Fruit fly (Drosophila melanogaster) whole organism, embryonic: ENCODE data around the gene Eip63F-1.

Experiments
- Ada2b ChIP-seq: fragments of 200-800 bp; sonication (Bioruptor generic); IDR thresholded peaks from 2 replicates; pipeline ENCODE4 v1.3.6; 2022; ENCODE audit warnings: missing biosample characterization, missing genetic modification characterization
- Awh ChIP-seq: fragments of 200-800 bp; sonication (Bioruptor generic); IDR thresholded peaks from 2 replicates; pipeline ENCODE4, ENCODE4 v1.3.6; 2022; ENCODE audit warnings: missing biosample characterization, missing genetic modification characterization
- BEAF-32 ChIP-seq: fragments of 200-800 bp; sonication (Bioruptor generic); optimal IDR thresholded peaks from 3 replicates; lab custom pipeline; 2017; ENCODE audit warnings: missing biosample characterization, missing genetic modification characterization, mild to moderate bottlenecking, moderate library complexity, missing genetic modification reagents
- CG10654 ChIP-seq: fragments of 200-800 bp; sonication (Bioruptor generic); optimal IDR thresholded peaks from 2 replicates; lab custom pipeline; 2016; ENCODE audit warnings: missing biosample characterization, missing genetic modification characterization
- CG16779 ChIP-seq: fragments of 200-800 bp; sonication (Bioruptor generic); IDR thresholded peaks from 2 replicates; pipeline ENCODE4 v1.3.6; 2022; ENCODE audit warnings: missing biosample characterization, missing genetic modification characterization
- CG16813 ChIP-seq: fragments of 200-800 bp; sonication (Bioruptor generic); IDR thresholded peaks from 3 replicates; pipeline ENCODE4 v1.3.6; 2022; ENCODE audit warnings: missing biosample characterization, missing genetic modification characterization; ENCODE audit not compliant: partially characterized antibody
- CG17186 ChIP-seq: fragments of 200-800 bp; sonication (Bioruptor generic); optimal IDR thresholded peaks from 3 replicates; lab custom pipeline; 2017; ENCODE audit warnings: missing biosample characterization, missing genetic modification reagents, missing genetic modification characterization
- CG17361 ChIP-seq: fragments of 200-800 bp; sonication (Bioruptor generic); IDR thresholded peaks from 3 replicates; pipeline ENCODE4 v1.3.6; 2022; ENCODE audit warnings: missing biosample characterization, missing genetic modification characterization
- CG17568 ChIP-seq: fragments of 200-800 bp; sonication (Bioruptor generic); optimal IDR thresholded peaks from 2 replicates; lab custom pipeline; 2018; ENCODE audit warnings: missing biosample characterization, mild to moderate bottlenecking, missing genetic modification characterization, moderate library complexity
- CG17802 ChIP-seq: fragments of 200-800 bp; sonication (Bioruptor generic); optimal IDR thresholded peaks from 2 replicates; lab custom pipeline; 2018; ENCODE audit warnings: missing biosample characterization, mild to moderate bottlenecking, missing genetic modification characterization, moderate library complexity
- CG17912 ChIP-seq: fragments of 200-800 bp; sonication (Bioruptor generic); optimal IDR thresholded peaks from 2 replicates; lab custom pipeline; 2018; ENCODE audit warnings: missing biosample characterization, mild to moderate bottlenecking, missing genetic modification characterization
- CG1792 ChIP-seq: fragments of 200-800 bp; sonication (Bioruptor generic); optimal IDR thresholded peaks from 2 replicates; lab custom pipeline; 2016; ENCODE audit warnings: missing biosample characterization, missing genetic modification characterization
- CG18011 ChIP-seq: fragments of 200-800 bp; sonication (Bioruptor generic); optimal IDR thresholded peaks from 2 replicates; lab custom pipeline; 2017; ENCODE audit warnings: missing biosample characterization, missing genetic modification characterization, mild to moderate bottlenecking, moderate library complexity, missing genotype
- CG18764 ChIP-seq: fragments of 200-800 bp; sonication (Bioruptor generic); optimal IDR thresholded peaks from 3 replicates; lab custom pipeline; 2016; ENCODE audit warnings: missing biosample characterization, missing genetic modification characterization
- CG2199 ChIP-seq: fragments of 200-800 bp; sonication (Bioruptor generic); IDR thresholded peaks from 3 replicates; pipeline ENCODE4 v1.3.6; 2022; ENCODE audit warnings: missing biosample characterization, missing genetic modification characterization
- CG42726 ChIP-seq: fragments of 200-800 bp; sonication (Bioruptor generic); IDR thresholded peaks from 2 replicates; pipeline ENCODE4 v1.3.6; 2022; ENCODE audit warnings: missing biosample characterization, missing genetic modification characterization; ENCODE audit not compliant: partially characterized antibody
- CG6813 ChIP-seq: fragments of 200-800 bp; sonication (Bioruptor generic); optimal IDR thresholded peaks from 2 replicates; lab custom pipeline; 2017; ENCODE audit warnings: missing biosample characterization, missing genetic modification characterization, mild to moderate bottlenecking, moderate library complexity, missing genetic modification reagents
- CG7372 ChIP-seq: fragments of 200-800 bp; sonication (Bioruptor generic); IDR thresholded peaks from 2 replicates; pipeline ENCODE4 v1.3.6; 2022; ENCODE audit warnings: missing biosample characterization, missing genetic modification characterization
- CG7987 ChIP-seq: fragments of 200-800 bp; sonication (Bioruptor generic); optimal IDR thresholded peaks from 2 replicates; lab custom pipeline; 2018; ENCODE audit warnings: missing biosample characterization, mild to moderate bottlenecking, missing genetic modification characterization, moderate library complexity
- Dbx ChIP-seq: fragments of 200-800 bp; sonication (Bioruptor generic); IDR thresholded peaks from 3 replicates; pipeline ENCODE4 v1.3.6; 2022; ENCODE audit warnings: missing biosample characterization, missing genetic modification characterization
- Dip3 ChIP-seq: fragments of 200-800 bp; sonication (Bioruptor generic); optimal IDR thresholded peaks from 3 replicates; lab custom pipeline; 2016; ENCODE audit warnings: missing biosample characterization, missing genetic modification characterization
- HmgD ChIP-seq: fragments of 200-800 bp; sonication (Bioruptor generic); optimal IDR thresholded peaks from 3 replicates; lab custom pipeline; 2016; ENCODE audit warnings: missing biosample characterization, missing genetic modification characterization
- Med ChIP-seq: fragments of 200-800 bp; sonication (Bioruptor generic); peaks from one replicate; lab custom pipeline; 2016; ENCODE audit warnings: missing biosample characterization, missing genetic modification characterization, mild to moderate bottlenecking, inconsistent platforms, moderate library complexity
- Mrtf ChIP-seq: fragments of 200-800 bp; sonication (Bioruptor generic); IDR thresholded peaks from 3 replicates; pipeline ENCODE4 v1.3.6; 2022; ENCODE audit warnings: missing biosample characterization, missing genetic modification characterization
- Neu2 ChIP-seq: fragments of 200-800 bp; sonication (Bioruptor generic); optimal IDR thresholded peaks from 3 replicates; lab custom pipeline; 2016; ENCODE audit warnings: missing biosample characterization, missing genetic modification characterization, borderline replicate concordance
- Oaz ChIP-seq: fragments of 200-800 bp; sonication (Bioruptor generic); IDR thresholded peaks from 2 replicates; pipeline ENCODE4 v1.3.6; 2022; ENCODE audit warnings: missing biosample characterization, missing genetic modification characterization
- Scr ChIP-seq: fragments of 200-800 bp; sonication (Bioruptor generic); IDR thresholded peaks from 2 replicates; pipeline ENCODE4 v1.3.6; 2022; ENCODE audit warnings: missing biosample characterization, missing genetic modification characterization; ENCODE audit not compliant: partially characterized antibody
- abd-A ChIP-seq: fragments of 200-800 bp; sonication (Bioruptor generic); optimal IDR thresholded peaks from 3 replicates; lab custom pipeline; 2019; ENCODE audit warnings: missing biosample characterization, mild to moderate bottlenecking, missing genetic modification characterization, moderate library complexity
- ara ChIP-seq: fragments of 200-800 bp; sonication (Bioruptor generic); IDR thresholded peaks from 2 replicates; pipeline ENCODE4 v1.3.6; 2022; ENCODE audit warnings: missing biosample characterization, missing genetic modification characterization
- chm ChIP-seq: fragments of 200-800 bp; sonication (Bioruptor generic); IDR thresholded peaks from 2 replicates; pipeline ENCODE4 v1.3.6; 2022; ENCODE audit warnings: missing biosample characterization, missing genetic modification characterization
- chn ChIP-seq: fragments of 200-800 bp; sonication (Bioruptor generic); optimal IDR thresholded peaks from 2 replicates; lab custom pipeline; 2016; ENCODE audit warnings: missing biosample characterization, missing genetic modification characterization
- fd3F ChIP-seq: fragments of 200-800 bp; sonication (Bioruptor generic); optimal IDR thresholded peaks from 2 replicates; lab custom pipeline; 2018; ENCODE audit warnings: missing biosample characterization, mild to moderate bottlenecking, missing genetic modification characterization, moderate library complexity
- fru ChIP-seq: fragments of >200 bp; optimal IDR thresholded peaks from 2 replicates; lab custom pipeline; 2017
- gce ChIP-seq: fragments of 200-800 bp; sonication (Bioruptor generic); IDR thresholded peaks from 3 replicates; pipeline ENCODE4 v1.3.6; 2022; ENCODE audit warnings: missing biosample characterization, missing genetic modification characterization
- gem ChIP-seq: fragments of 200-800 bp; sonication (Bioruptor generic); optimal IDR thresholded peaks from 2 replicates; lab custom pipeline; 2019; ENCODE audit warnings: missing biosample characterization, mild to moderate bottlenecking, missing genetic modification characterization, moderate library complexity
- gro ChIP-seq: fragments of 200-800 bp; sonication (Bioruptor generic); optimal IDR thresholded peaks from 2 replicates; lab custom pipeline; 2016; ENCODE audit warnings: missing biosample characterization, missing genetic modification characterization
- hb ChIP-seq: fragments of 200-800 bp; sonication (Bioruptor generic); IDR thresholded peaks from 3 replicates; pipeline ENCODE4 v1.3.6; 2022; ENCODE audit warnings: missing biosample characterization, missing genetic modification characterization; ENCODE audit not compliant: partially characterized antibody
- jumu ChIP-seq: fragments of 200-800 bp; sonication (Bioruptor generic); optimal IDR thresholded peaks from 3 replicates; lab custom pipeline; 2016; ENCODE audit warnings: missing biosample characterization, missing genetic modification characterization
- lab ChIP-seq: fragments of 200-800 bp; sonication (Bioruptor generic); optimal IDR thresholded peaks from 3 replicates; lab custom pipeline; 2017; ENCODE audit warnings: missing biosample characterization, missing genetic modification characterization, mild to moderate bottlenecking, moderate library complexity, missing genetic modification reagents
- lbe ChIP-seq: fragments of 200-800 bp; sonication (Bioruptor generic); optimal IDR thresholded peaks from 2 replicates; lab custom pipeline; 2016; ENCODE audit warnings: missing biosample characterization, mild to moderate bottlenecking, missing genetic modification characterization
- lola ChIP-seq, 3 experiments: fragments of >200 bp in 2 of 3; fragments of 200-800 bp in 1 of 3; sonication (Bioruptor generic) in 1 of 3; optimal IDR thresholded peaks; 2 replicates each; lab custom pipeline; 2017 to 2019; ENCODE audit warnings: missing biosample characterization in 3 of 3, missing genetic modification characterization in 3 of 3, mild to moderate bottlenecking in 1 of 3, moderate library complexity in 1 of 3
- oc ChIP-seq: fragments of 200-800 bp; sonication (Bioruptor generic); optimal IDR thresholded peaks from 2 replicates; lab custom pipeline; 2018; ENCODE audit warnings: missing biosample characterization, mild to moderate bottlenecking, missing genetic modification characterization, moderate library complexity
- onecut ChIP-seq: fragments of 200-800 bp; sonication (Bioruptor generic); IDR thresholded peaks from 2 replicates; pipeline ENCODE4 v1.3.6; 2022; ENCODE audit warnings: missing biosample characterization, missing genetic modification characterization
- sens ChIP-seq: fragments of 200-800 bp; sonication (Bioruptor generic); peaks from one replicate; lab custom pipeline; 2016; ENCODE audit warnings: missing biosample characterization, missing genetic modification characterization
- sim ChIP-seq: fragments of 200-800 bp; sonication (Bioruptor generic); IDR thresholded peaks from 2 replicates; pipeline ENCODE4 v1.3.6; 2022; ENCODE audit warnings: missing biosample characterization, missing genetic modification characterization
- slp2 ChIP-seq: fragments of 200-800 bp; sonication (Bioruptor generic); optimal IDR thresholded peaks from 2 replicates; lab custom pipeline; 2016; ENCODE audit warnings: missing biosample characterization, missing genetic modification characterization
- toy ChIP-seq: fragments of 200-800 bp; sonication (Bioruptor generic); IDR thresholded peaks from 2 replicates; pipeline ENCODE4 v1.3.6; 2022; ENCODE audit warnings: missing biosample characterization, missing genetic modification characterization
- trh ChIP-seq: fragments of 200-800 bp; sonication (Bioruptor generic); optimal IDR thresholded peaks from 2 replicates; lab custom pipeline; 2016; ENCODE audit warnings: missing biosample characterization, missing genetic modification characterization
- usp ChIP-seq: fragments of >200 bp; optimal IDR thresholded peaks from 2 replicates; lab custom pipeline; 2017; ENCODE audit warnings: missing biosample characterization, missing genetic modification characterization
- vfl ChIP-seq: fragments of 200-800 bp; sonication (Bioruptor generic); optimal IDR thresholded peaks from 2 replicates; lab custom pipeline; 2016; ENCODE audit warnings: missing biosample characterization, missing genetic modification characterization
- zen2 ChIP-seq: fragments of 200-800 bp; sonication (Bioruptor generic); IDR thresholded peaks from 3 replicates; pipeline ENCODE4 v1.3.6; 2022; ENCODE audit warnings: missing biosample characterization, missing genetic modification characterization; ENCODE audit not compliant: partially characterized antibody

Gene Eip63F-1

dm6 chr3L:3983466-3983946, 48.1 kb upstream of the Eip63F-1 start, which contains the start of gene scrt (continued):
- no peak for TF ChIP-seq CG17912 (GFP tag; lab: Kevin White, UChicago)
- TF ChIP-seq gro: no peak
- TF ChIP-seq CG17802 (tag; lab: Kevin White, UChicago): peak; percentile 7
- peak in 1 of 3 experiments; percentile 90 for TF ChIP-seq lola (GFP tag; optimal IDR thresholded peaks at IDR 0.05; lab: Kevin White, UChicago)
- 0 out of 3 replicates have a peak, but pooled peaks have one; percentile 44 for TF ChIP-seq CG17361 (GFP tag; lab: Robert Waterston, UW)
- no peak for TF ChIP-seq oc (tag; lab: Kevin White, UChicago)
- TF ChIP-seq Scr (GFP tag; lab: Robert Waterston, UW): peak; percentile 52
- 0 out of 3 replicates have a peak, but pooled peaks have one; percentile 39 for TF ChIP-seq hb (GFP tag; lab: Robert Waterston, UW)
- peak; percentile 79 for TF ChIP-seq ara (GFP tag; lab: Robert Waterston, UW)
- no peak for TF ChIP-seq fd3F (GFP tag; lab: Kevin White, UChicago)
- no peak for TF ChIP-seq lbe (GFP tag; lab: Kevin White, UChicago)
- TF ChIP-seq Med: peak; percentile 62
- no peak for TF ChIP-seq Neu2 (GFP tag; lab: Kevin White, UChicago)
- TF ChIP-seq gce (GFP tag; lab: Robert Waterston, UW): 0 out of 3 replicates have a peak, but pooled peaks have one; percentile 21
- no peak for TF ChIP-seq zen2
- TF ChIP-seq vfl (GFP tag; lab: Kevin White, UChicago): no peak
- peak; percentile 51 for TF ChIP-seq Ada2b
- no peak for TF ChIP-seq toy
- no peak for TF ChIP-seq abd-A (tag; lab: Kevin White, UChicago)
- TF ChIP-seq gem (tag; lab: Kevin White, UChicago): peak; percentile 86
- TF ChIP-seq sim (GFP tag; lab: Robert Waterston, UW): no peak
- TF ChIP-seq chm (GFP tag; lab: Robert Waterston, UW): no peak
- TF ChIP-seq slp2: no peak
- TF ChIP-seq CG42726: no peak
- no peak for TF ChIP-seq CG17568 (GFP tag; lab: Kevin White, UChicago)
- TF ChIP-seq Mrtf (GFP tag; lab: Robert Waterston, UW): no peak
- peak; percentile 79 for TF ChIP-seq CG1792 (GFP tag; lab: Kevin White, UChicago)
- TF ChIP-seq CG7372 (GFP tag; lab: Robert Waterston, UW): no peak
- TF ChIP-seq Oaz: 0 out of 2 replicates have a peak, but pooled peaks have one; percentile 21
- no peak for TF ChIP-seq trh (GFP tag; lab: Kevin White, UChicago)
- no peak for TF ChIP-seq jumu (GFP tag; lab: Kevin White, UChicago)
- TF ChIP-seq usp (GFP tag; lab: Kevin White, UChicago): no peak
- TF ChIP-seq CG6813 (GFP tag; lab: Kevin White, UChicago): no peak
- TF ChIP-seq sens (GFP tag; lab: Kevin White, UChicago): peak; percentile 90
- TF ChIP-seq CG18764 (GFP tag; lab: Kevin White, UChicago): peak; percentile 100
- TF ChIP-seq onecut: peak; percentile 61
- no peak for TF ChIP-seq CG2199 (GFP tag; lab: Robert Waterston, UW)
- peak; percentile 68 for TF ChIP-seq CG16813 (GFP tag; lab: Robert Waterston, UW)
- TF ChIP-seq Awh (GFP tag; lab: Robert Waterston, UW): 0 out of 2 replicates have a peak, but pooled peaks have one; percentile 24
- TF ChIP-seq CG10654 (GFP tag; lab: Kevin White, UChicago): no peak
- TF ChIP-seq fru (lab: Kevin White, UChicago): no peak
- TF ChIP-seq CG18011 (GFP tag; lab: Kevin White, UChicago): no peak
- TF ChIP-seq chn: peak; percentile 64
- peak; percentile 18 for TF ChIP-seq HmgD (GFP tag; lab: Kevin White, UChicago)
- no peak for TF ChIP-seq CG7987 (GFP tag; lab: Kevin White, UChicago)
- no peak; the same call in 2 of the 3 replicates for TF ChIP-seq Dbx (GFP tag; lab: Robert Waterston, UW)
- TF ChIP-seq BEAF-32: no peak
- peak; percentile 45 for TF ChIP-seq lab (GFP tag; lab: Kevin White, UChicago)
- no peak for TF ChIP-seq CG17186
- peak; percentile 10 for TF ChIP-seq Dip3 (GFP tag; lab: Kevin White, UChicago)
- no peak for TF ChIP-seq CG16779
